Fruit fly (Drosophila melanogaster): Measurements from ENCODE around the gene CG10947.

Gene CG10947

dm6 chr2L:20349671-20350539 lies 64.7 kb downstream of the CG10947 start, which contains the start of the genes La and RtGEF:
Gene La (minus strand): TSS chr2L:20350012.
Gene RtGEF (plus strand): TSS chr2L:20350434.
- TF ChIP-seq cnc (optimal IDR thresholded peaks at IDR 0.05) (no peak), tj (GFP tag; optimal IDR thresholded peaks at IDR 0.05) (peak; percentile 38), CG33017 (tag; optimal IDR thresholded peaks at IDR 0.05) (no peak), bab1 (GFP tag; optimal IDR thresholded peaks at IDR 0.05) (peak; percentile 32), Hr96 (GFP tag; optimal IDR thresholded peaks at IDR 0.05) (peak; percentile 70), cic (GFP tag; optimal IDR thresholded peaks at IDR 0.05) (peak; percentile 23), CG14711 (tag; optimal IDR thresholded peaks at IDR 0.05) (peak; percentile 52), Mnt (GFP tag; optimal IDR thresholded peaks at IDR 0.05) (peak; percentile 96), CG7045 (GFP tag; optimal IDR thresholded peaks at IDR 0.05) (peak; percentile 43), CG11617 (GFP tag; optimal IDR thresholded peaks at IDR 0.05) (peak; percentile 70), Crg-1 (GFP tag; optimal IDR thresholded peaks at IDR 0.05) (peak; percentile 57), CG1620 (GFP tag; optimal IDR thresholded peaks at IDR 0.05) (peak; percentile 76), CG12768 (GFP tag; optimal IDR thresholded peaks at IDR 0.05) (peak; percentile 56), CG7101 (tag; optimal IDR thresholded peaks at IDR 0.05) (peak; percentile 60), CG5204 (GFP tag; optimal IDR thresholded peaks at IDR 0.05) (peak; percentile 75), toe (GFP tag; optimal IDR thresholded peaks at IDR 0.05) (peak; percentile 80), kay (GFP tag; ENCODE audit: borderline replicate concordance) (peak; percentile 96), Clk (GFP tag; optimal IDR thresholded peaks at IDR 0.05) (peak; percentile 35), pad (GFP tag; optimal IDR thresholded peaks at IDR 0.05) (peak; percentile 51), ovo (GFP tag; optimal IDR thresholded peaks at IDR 0.05) (peak; percentile 16)

- TF ChIP-seq pad (GFP tag; optimal IDR thresholded peaks at IDR 0.05) (peak; percentile 3), CG7045 (GFP tag; optimal IDR thresholded peaks at IDR 0.05) (no peak)
Observed at dm6 chr2L:20341999-20342325, 72.6 kb downstream of the CG10947 start.

dm6 chr2L:20341211-20341998 lies 73.2 kb downstream of the CG10947 start:
- TF ChIP-seq kay (GFP tag; ENCODE audit: borderline replicate concordance) = no peak
- TF ChIP-seq bab1 (GFP tag; optimal IDR thresholded peaks at IDR 0.05) = peak; percentile 4
- TF ChIP-seq pad (GFP tag; optimal IDR thresholded peaks at IDR 0.05) = peak; percentile 17

dm6 chr2L:20340635-20341034 lies 74.0 kb downstream of the CG10947 start:
- no peak for TF ChIP-seq pad (GFP tag; optimal IDR thresholded peaks at IDR 0.05)

dm6 chr2L:20337800-20338199 lies 76.8 kb downstream of the CG10947 start:
- TF ChIP-seq cic (GFP tag; optimal IDR thresholded peaks at IDR 0.05) (peak; percentile 60), CG12768 (GFP tag; optimal IDR thresholded peaks at IDR 0.05) (no peak)
